Worm (Caenorhabditis elegans) whole organism, L1 larva: ENCODE results near the gene samp-1.

Experiments
- C04F5.9 ChIP-seq: sonication (generic microtip); optimal IDR thresholded peaks from 2 replicates; lab custom pipeline; 2016; ENCODE audit warnings: missing genetic modification characterization, missing compliant biosample characterization
- C16A3.4 ChIP-seq: fragments of 150-350 bp; optimal IDR thresholded peaks from 2 replicates; lab custom pipeline; 2014; ENCODE audit warnings: missing biosample characterization, missing genetic modification characterization
- F16B12.6 ChIP-seq: fragments of 150-350 bp; optimal IDR thresholded peaks from 2 replicates; lab custom pipeline; 2014; ENCODE audit warnings: missing biosample characterization, missing genetic modification characterization
- Y116A8C.19 ChIP-seq: sonication (generic microtip); optimal IDR thresholded peaks from 2 replicates; lab custom pipeline; 2016; ENCODE audit warnings: missing compliant biosample characterization, missing genetic modification characterization, borderline replicate concordance
- alr-1 ChIP-seq: fragments of 200-800 bp; sonication (Bioruptor generic); optimal IDR thresholded peaks from 2 replicates; lab custom pipeline; 2018; ENCODE audit warnings: borderline replicate concordance, mild to moderate bottlenecking, missing genetic modification characterization, missing compliant biosample characterization
- aly-2 ChIP-seq: fragments of 150-350 bp; optimal IDR thresholded peaks from 2 replicates; lab custom pipeline; 2014; ENCODE audit warnings: missing biosample characterization, missing genetic modification characterization
- ama-1 ChIP-seq: fragments of 150-350 bp; optimal IDR thresholded peaks from 2 replicates; lab custom pipeline; 2014
- blmp-1 ChIP-seq: fragments of 150-350 bp; optimal IDR thresholded peaks from 2 replicates; lab custom pipeline; 2014; ENCODE audit warnings: missing biosample characterization, missing genetic modification characterization
- ceh-90 ChIP-seq: sonication (generic microtip); optimal IDR thresholded peaks from 2 replicates; lab custom pipeline; 2016; ENCODE audit warnings: missing genetic modification characterization, missing compliant biosample characterization
- dpl-1 ChIP-seq, 3 experiments: fragments of 150-350 bp in 2 of 3; sonication (generic microtip) in 1 of 3; optimal IDR thresholded peaks; 2 replicates each; lab custom pipeline; 2014 to 2017; ENCODE audit warnings: missing biosample characterization in 3 of 3, missing genetic modification characterization in 3 of 3, missing genetic modification reagents in 3 of 3
- efl-1 ChIP-seq, 4 experiments: fragments of 150-350 bp; optimal IDR thresholded peaks in 3 of 4; peaks in 1 of 4; 1 replicate in 1 of 4; 2 replicates in 3 of 4; lab custom pipeline; 2014; ENCODE audit warnings: missing biosample characterization in 2 of 4, missing genetic modification characterization in 2 of 4, missing genetic modification reagents in 2 of 4
- egl-27 ChIP-seq, 2 experiments: fragments of 150-350 bp in 1 of 2; sonication (generic microtip); optimal IDR thresholded peaks; 3 replicates each; lab custom pipeline; 2017 to 2018; ENCODE audit warnings: missing biosample characterization in 2 of 2, missing genetic modification characterization in 2 of 2, missing genetic modification reagents in 2 of 2
- elt-3 ChIP-seq, 6 experiments: fragments of 150-350 bp in 1 of 6; sonication (generic microtip); optimal IDR thresholded peaks; 2 replicates each; lab custom pipeline; 2017 to 2018; ENCODE audit warnings: missing biosample characterization in 6 of 6, missing genetic modification characterization in 6 of 6, inconsistent platforms in 1 of 6
- fkh-4 ChIP-seq: sonication (generic microtip); optimal IDR thresholded peaks from 2 replicates; lab custom pipeline; 2016; ENCODE audit warnings: missing compliant biosample characterization, missing genetic modification characterization, borderline replicate concordance
- hpl-2 ChIP-seq: fragments of 150-350 bp; optimal IDR thresholded peaks from 2 replicates; lab custom pipeline; 2014; ENCODE audit warnings: missing biosample characterization, missing genetic modification reagents, missing genetic modification characterization
- jun-1 ChIP-seq: fragments of 150-350 bp; optimal IDR thresholded peaks from 2 replicates; lab custom pipeline; 2014; ENCODE audit warnings: missing biosample characterization, missing genetic modification reagents, missing genetic modification characterization
- lin-13 ChIP-seq: fragments of 150-350 bp; optimal IDR thresholded peaks from 2 replicates; lab custom pipeline; 2014; ENCODE audit warnings: missing biosample characterization, missing genetic modification reagents, missing genetic modification characterization
- mdl-1 ChIP-seq, 2 experiments: fragments of 150-350 bp; optimal IDR thresholded peaks; 2 replicates each; lab custom pipeline; 2014 to 2017; ENCODE audit warnings: missing biosample characterization in 2 of 2, missing genetic modification characterization in 2 of 2, inconsistent platforms in 1 of 2
- mep-1 ChIP-seq: fragments of 150-350 bp; optimal IDR thresholded peaks from 2 replicates; lab custom pipeline; 2014; ENCODE audit warnings: missing biosample characterization, missing genetic modification characterization
- nhr-11 ChIP-seq: fragments of 150-350 bp; optimal IDR thresholded peaks from 2 replicates; lab custom pipeline; 2014; ENCODE audit warnings: missing biosample characterization, missing genetic modification characterization
- nhr-76 ChIP-seq: sonication (generic microtip); optimal IDR thresholded peaks from 2 replicates; lab custom pipeline; 2017; ENCODE audit warnings: missing biosample characterization, missing genetic modification characterization
- nhr-77 ChIP-seq: fragments of 150-350 bp; optimal IDR thresholded peaks from 2 replicates; lab custom pipeline; 2014; ENCODE audit warnings: missing biosample characterization, missing genetic modification characterization
- pag-3 ChIP-seq: sonication (generic microtip); optimal IDR thresholded peaks from 2 replicates; lab custom pipeline; 2017; ENCODE audit warnings: missing genetic modification characterization, mild to moderate bottlenecking, missing compliant biosample characterization, antibody characterized with exemption, borderline replicate concordance; ENCODE audit not compliant: insufficient read depth
- pax-3 ChIP-seq: fragments of 200-800 bp; sonication (Bioruptor generic); optimal IDR thresholded peaks from 2 replicates; lab custom pipeline; 2018; ENCODE audit warnings: mild to moderate bottlenecking, missing genetic modification characterization, moderate library complexity, missing compliant biosample characterization
- pqm-1 ChIP-seq: sonication (generic microtip); optimal IDR thresholded peaks from 3 replicates; lab custom pipeline; 2017; ENCODE audit warnings: missing biosample characterization, missing genetic modification characterization
- skn-1 ChIP-seq: fragments of 150-350 bp; optimal IDR thresholded peaks from 2 replicates; lab custom pipeline; 2014; ENCODE audit warnings: missing biosample characterization, missing genetic modification characterization
- snpc-4 ChIP-seq: fragments of 150-350 bp; optimal IDR thresholded peaks from 2 replicates; lab custom pipeline; 2014; ENCODE audit warnings: missing biosample characterization, missing genetic modification characterization
- sup-37 ChIP-seq: fragments of 200-800 bp; sonication (Bioruptor generic); optimal IDR thresholded peaks from 2 replicates; lab custom pipeline; 2018; ENCODE audit warnings: mild to moderate bottlenecking, missing genetic modification characterization, missing compliant biosample characterization
- tbx-2 ChIP-seq: sonication (generic microtip); optimal IDR thresholded peaks from 2 replicates; lab custom pipeline; 2016; ENCODE audit warnings: missing genetic modification characterization, missing compliant biosample characterization
- unc-130 ChIP-seq: fragments of 150-350 bp; optimal IDR thresholded peaks from 2 replicates; lab custom pipeline; 2017; ENCODE audit warnings: missing biosample characterization, missing genetic modification characterization, inconsistent platforms
- unc-86 ChIP-seq: sonication (generic microtip); optimal IDR thresholded peaks from 2 replicates; lab custom pipeline; 2016; ENCODE audit warnings: missing genetic modification characterization, missing compliant biosample characterization
- unc-98 ChIP-seq: fragments of 200-800 bp; sonication (Bioruptor generic); IDR thresholded peaks from 2 replicates; pipeline ENCODE4 v1.3.6; 2022; ENCODE audit warnings: missing genetic modification characterization, missing compliant biosample characterization
- vab-15 ChIP-seq: sonication (generic microtip); optimal IDR thresholded peaks from 2 replicates; lab custom pipeline; 2017; ENCODE audit warnings: missing genotype, mild to moderate bottlenecking, missing genetic modification characterization, missing compliant biosample characterization
- xbp-1 ChIP-seq: sonication (generic microtip); optimal IDR thresholded peaks from 2 replicates; lab custom pipeline; 2016; ENCODE audit warnings: missing genetic modification characterization, missing compliant biosample characterization

Gene samp-1

DNA sequence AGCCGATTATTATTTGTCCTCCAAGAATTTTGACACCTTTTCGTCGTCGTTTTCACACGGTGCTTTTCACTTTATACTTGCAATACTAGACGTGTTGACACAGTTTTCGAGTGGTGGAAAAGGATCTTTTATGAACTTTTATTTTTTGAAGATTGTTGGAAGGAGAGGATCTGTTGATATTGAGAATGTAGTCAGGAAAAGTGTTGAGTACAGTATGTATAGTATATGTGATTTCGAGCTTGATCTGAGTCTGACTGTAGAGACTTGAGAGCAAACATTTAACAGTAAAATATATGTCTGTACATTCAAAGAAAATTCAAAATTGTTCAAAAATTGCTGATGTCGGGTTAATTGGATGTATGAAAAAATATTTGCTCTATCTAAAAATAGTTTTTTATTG lies 33.5 kb downstream of the samp-1 start:
- no peak for TF ChIP-seq mep-1 (tag; lab: Kevin White, UChicago)
- TF ChIP-seq alr-1 (tag; lab: Kevin White, UChicago), result no peak
- no peak for TF ChIP-seq unc-86
- TF ChIP-seq nhr-76, result no peak
- no peak for TF ChIP-seq elt-3 (tag; optimal IDR thresholded peaks at IDR 0.05; lab: Kevin White, UChicago)
- no peak for TF ChIP-seq C16A3.4 (tag; lab: Kevin White, UChicago)
- no peak for TF ChIP-seq sup-37 (GFP tag; lab: Kevin White, UChicago)
- no peak for TF ChIP-seq C04F5.9 (tag; lab: Kevin White, UChicago)
- TF ChIP-seq aly-2 (tag; lab: Kevin White, UChicago), result no peak
- no peak for TF ChIP-seq pax-3 (tag; lab: Kevin White, UChicago)
- no peak for TF ChIP-seq ama-1
- TF ChIP-seq vab-15 (tag; lab: Kevin White, UChicago), result no peak
- no peak for TF ChIP-seq lin-13 (GFP tag; lab: Kevin White, UChicago)
- no peak for TF ChIP-seq jun-1 (tag; lab: Kevin White, UChicago)
- TF ChIP-seq mdl-1 (tag; optimal IDR thresholded peaks at IDR 0.05; lab: Kevin White, UChicago), result no peak
- no peak for TF ChIP-seq blmp-1
- TF ChIP-seq efl-1 (optimal IDR thresholded peaks at IDR 0.05; lab: Kevin White, UChicago), result no peak
- no peak for TF ChIP-seq efl-1 (GFP tag; optimal IDR thresholded peaks at IDR 0.05 in 1 of 2; lab: Kevin White, UChicago)
- TF ChIP-seq skn-1 (tag; lab: Kevin White, UChicago), result no peak
- no peak for TF ChIP-seq nhr-77 (tag; lab: Kevin White, UChicago)
- no peak for TF ChIP-seq dpl-1 (GFP tag; optimal IDR thresholded peaks at IDR 0.05; lab: Kevin White, UChicago)

DNA sequence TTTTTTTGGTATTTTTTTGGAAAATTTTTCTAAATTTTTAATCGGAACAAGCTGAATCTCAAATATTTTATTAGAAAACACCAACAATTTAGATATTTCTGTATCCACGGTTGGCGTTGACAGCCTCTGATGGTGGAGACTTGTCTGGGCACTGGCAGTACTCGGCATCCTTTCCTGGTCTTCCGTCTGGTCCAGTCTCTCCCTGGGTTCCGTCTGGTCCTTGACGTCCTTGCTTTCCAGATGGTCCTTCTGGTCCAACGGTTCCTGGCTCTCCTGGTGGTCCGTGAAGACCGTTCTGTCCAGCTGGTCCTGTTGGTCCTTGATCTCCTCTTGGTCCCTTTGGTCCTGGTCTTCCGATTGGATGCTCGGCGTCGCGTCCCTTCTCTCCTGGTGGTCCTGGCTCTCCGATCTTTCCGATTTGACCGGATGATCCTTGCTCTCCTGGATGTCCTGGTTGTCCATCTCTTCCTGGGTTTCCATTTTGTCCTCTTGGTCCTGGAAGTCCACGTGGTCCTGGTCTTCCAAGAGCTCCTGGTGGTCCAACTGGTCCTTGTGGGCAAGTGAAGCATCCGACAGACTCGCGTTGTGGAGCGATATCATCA lies 34.0 kb downstream of the samp-1 start:
- no peak for TF ChIP-seq tbx-2 (tag; lab: Kevin White, UChicago)
- TF ChIP-seq F16B12.6, result no peak
- no peak for TF ChIP-seq pqm-1 (tag; lab: Kevin White, UChicago)
- TF ChIP-seq ceh-90, result no peak
- no peak for TF ChIP-seq dpl-1 (GFP tag; optimal IDR thresholded peaks at IDR 0.05; lab: Kevin White, UChicago)
- TF ChIP-seq snpc-4 (tag; lab: Kevin White, UChicago), result no peak
- no peak for TF ChIP-seq pag-3
- TF ChIP-seq unc-130 (tag; lab: Kevin White, UChicago), result no peak
- TF ChIP-seq unc-98 (GFP tag; lab: Robert Waterston, UW), result no peak
- TF ChIP-seq egl-27 (tag; optimal IDR thresholded peaks at IDR 0.05; lab: Kevin White, UChicago), result no peak
- TF ChIP-seq, all 84 proteins: peak for 0

DNA sequence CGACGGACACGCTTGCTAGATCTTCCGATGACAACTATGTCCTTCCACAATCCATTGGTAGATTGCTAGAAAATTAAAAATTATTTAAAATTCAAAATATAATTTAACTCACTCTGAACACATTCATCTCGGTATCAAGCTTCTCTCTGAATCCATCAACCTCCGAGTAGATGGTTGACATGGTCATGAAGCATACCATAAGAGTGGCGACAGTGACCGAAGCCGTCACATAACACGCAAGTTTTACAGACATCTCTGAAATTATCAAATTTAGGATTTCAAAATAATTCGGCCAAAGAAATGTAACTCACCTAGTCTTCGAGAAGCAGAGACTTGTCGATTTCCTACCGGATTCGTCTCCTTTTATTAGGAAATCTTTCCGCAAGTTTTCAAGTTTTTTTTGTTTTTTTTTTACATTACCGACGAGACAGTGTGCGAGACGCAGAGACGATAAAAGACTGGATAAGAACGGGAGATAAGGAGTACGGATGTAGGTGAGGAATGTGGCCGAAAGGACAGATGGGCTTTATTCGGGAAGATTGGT lies 34.9 kb downstream of the samp-1 start, which contains the start of gene sqt-1:
Gene sqt-1, minus strand, starts transcription at position 341 of the 544 bp plus-strand sequence.
- TF ChIP-seq blmp-1 (peak; percentile 48), fkh-4 (tag; lab: Kevin White, UChicago) (no peak), unc-86 (no peak), nhr-76 (no peak)

DNA sequence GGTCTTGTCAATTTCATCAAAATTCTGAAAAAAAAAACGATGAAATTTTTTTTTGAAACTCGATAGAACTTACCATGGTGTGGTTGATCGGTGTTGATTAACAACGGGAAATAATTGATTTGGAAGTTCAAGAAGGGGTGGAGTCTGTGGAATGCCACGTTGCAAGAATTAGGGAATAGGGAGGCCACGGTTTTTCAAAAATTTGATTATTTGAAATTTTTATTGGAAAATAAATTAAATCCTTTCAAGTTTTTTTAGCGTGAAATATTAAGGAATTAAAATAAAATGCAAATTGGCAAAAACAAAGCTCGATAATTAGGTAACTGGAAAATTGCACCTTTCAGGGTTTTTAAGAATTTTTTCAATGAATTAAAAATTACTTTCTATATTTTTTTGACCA lies 36.8 kb downstream of the samp-1 start, which contains the start of gene rmd-3:
Gene rmd-3, minus strand, starts transcription at position 101 of the 400 bp plus-strand sequence.
- TF ChIP-seq blmp-1 (no peak), C16A3.4 (tag; lab: Kevin White, UChicago) (no peak), mdl-1 (tag; optimal IDR thresholded peaks at IDR 0.05; lab: Kevin White, UChicago) (no peak), Y116A8C.19 (no peak), fkh-4 (tag; lab: Kevin White, UChicago) (no peak), mep-1 (tag; lab: Kevin White, UChicago) (no peak), xbp-1 (tag; lab: Kevin White, UChicago) (no peak), hpl-2 (GFP tag; lab: Kevin White, UChicago) (no peak), tbx-2 (tag; lab: Kevin White, UChicago) (no peak), nhr-11 (tag; lab: Kevin White, UChicago) (no peak)
- TF ChIP-seq, all 84 proteins: peak for 0
